Worm (Caenorhabditis elegans) whole organism, L4 larva: ENCODE results near the gene K07C5.2.

ENCODE experiments used
- D1046.2 ChIP-seq: fragments of 200-800 bp; sonication (Bioruptor generic); IDR thresholded peaks from 2 replicates; pipeline ENCODE4 v1.3.6; 2022; ENCODE audit warnings: missing genetic modification characterization, missing compliant biosample characterization
- F10B5.3 ChIP-seq: sonication (generic microtip); optimal IDR thresholded peaks from 2 replicates; lab custom pipeline; 2016; ENCODE audit warnings: mild to moderate bottlenecking, missing genetic modification characterization, missing compliant biosample characterization
- F37D6.2 ChIP-seq: sonication (generic microtip); optimal IDR thresholded peaks from 2 replicates; lab custom pipeline; 2016; ENCODE audit warnings: mild to moderate bottlenecking, missing genetic modification characterization, missing compliant biosample characterization
- Y75B8A.6 ChIP-seq: fragments of 200-800 bp; sonication (Bioruptor generic); IDR thresholded peaks from 2 replicates; pipeline ENCODE4 v1.3.6; 2022; ENCODE audit warnings: missing genetic modification reagents, missing genetic modification characterization, missing compliant biosample characterization
- ZK337.2 ChIP-seq: fragments of 200-800 bp; sonication (Bioruptor generic); IDR thresholded peaks from 2 replicates; pipeline ENCODE4 v1.3.6; 2022; ENCODE audit warnings: missing genetic modification reagents, missing genetic modification characterization, missing compliant biosample characterization
- aha-1 ChIP-seq: fragments of 150-350 bp; peaks from one replicate; lab custom pipeline; 2014; ENCODE audit warnings: missing biosample characterization, missing genetic modification characterization
- attf-4 ChIP-seq: sonication (generic microtip); optimal IDR thresholded peaks from 3 replicates; lab custom pipeline; 2017; ENCODE audit warnings: missing biosample characterization, missing genetic modification characterization
- cey-2 ChIP-seq: sonication (generic microtip); optimal IDR thresholded peaks from 3 replicates; lab custom pipeline; 2017; ENCODE audit warnings: missing genetic modification characterization, mild to moderate bottlenecking, missing compliant biosample characterization, antibody characterized with exemption, borderline replicate concordance; ENCODE audit not compliant: insufficient read depth
- daf-12 ChIP-seq: fragments of 150-350 bp; optimal IDR thresholded peaks from 2 replicates; lab custom pipeline; 2014; ENCODE audit warnings: missing biosample characterization, missing genetic modification reagents, missing genetic modification characterization
- daf-16 ChIP-seq, 3 experiments: sonication (generic microtip); optimal IDR thresholded peaks; 2 replicates each; lab custom pipeline; 2016 to 2017; ENCODE audit warnings: missing genetic modification characterization in 3 of 3, missing genetic modification reagents in 3 of 3, mild to moderate bottlenecking in 2 of 3, missing compliant biosample characterization in 2 of 3, missing biosample characterization in 1 of 3, moderate library complexity in 1 of 3
- daf-8 ChIP-seq: fragments of 200-800 bp; sonication (Bioruptor generic); IDR thresholded peaks from 2 replicates; pipeline ENCODE4 v1.3.6; 2022; ENCODE audit warnings: missing genetic modification characterization, missing compliant biosample characterization
- dmd-6 ChIP-seq: fragments of 200-800 bp; sonication (Bioruptor generic); IDR thresholded peaks from 2 replicates; pipeline ENCODE4 v1.3.6; 2022; ENCODE audit warnings: missing genetic modification reagents, missing genetic modification characterization, missing compliant biosample characterization
- duxl-1 ChIP-seq: sonication (generic microtip); optimal IDR thresholded peaks from 2 replicates; lab custom pipeline; 2016; ENCODE audit warnings: mild to moderate bottlenecking, missing genetic modification characterization, moderate library complexity, missing compliant biosample characterization; ENCODE audit not compliant: poor library complexity
- dve-1 ChIP-seq: sonication (generic microtip); optimal IDR thresholded peaks from 2 replicates; lab custom pipeline; 2017; ENCODE audit warnings: antibody characterized with exemption, mild to moderate bottlenecking, missing genetic modification characterization, missing compliant biosample characterization; ENCODE audit not compliant: insufficient read depth
- egl-27 ChIP-seq: sonication (generic microtip); optimal IDR thresholded peaks from 3 replicates; lab custom pipeline; 2017; ENCODE audit warnings: missing biosample characterization, missing genetic modification reagents, missing genetic modification characterization
- egl-43 ChIP-seq: fragments of 200-800 bp; sonication (Bioruptor generic); IDR thresholded peaks from 2 replicates; pipeline ENCODE4 v1.3.6; 2022; ENCODE audit warnings: missing genetic modification reagents, missing genetic modification characterization, missing compliant biosample characterization
- hlh-11 ChIP-seq: fragments of 200-800 bp; sonication (Bioruptor generic); optimal IDR thresholded peaks from 2 replicates; lab custom pipeline; 2018; ENCODE audit warnings: mild to moderate bottlenecking, missing genetic modification characterization, missing compliant biosample characterization
- jun-1 ChIP-seq: fragments of 150-350 bp; optimal IDR thresholded peaks from 2 replicates; lab custom pipeline; 2014; ENCODE audit warnings: missing biosample characterization, missing genetic modification reagents, missing genetic modification characterization
- lin-1 ChIP-seq: fragments of 200-800 bp; sonication (Bioruptor generic); IDR thresholded peaks from 2 replicates; pipeline ENCODE4 v1.3.6; 2022; ENCODE audit warnings: missing genetic modification reagents, missing genetic modification characterization, missing compliant biosample characterization
- lin-38 ChIP-seq: fragments of 200-800 bp; sonication (Bioruptor generic); IDR thresholded peaks from 2 replicates; pipeline ENCODE4 v1.3.6; 2022; ENCODE audit warnings: missing genetic modification reagents, missing genetic modification characterization, missing compliant biosample characterization
- mdl-1 ChIP-seq, 2 experiments: fragments of 150-350 bp in 1 of 2; sonication (generic microtip) in 1 of 2; optimal IDR thresholded peaks; 2 replicates each; lab custom pipeline; 2014 to 2017; ENCODE audit warnings: missing biosample characterization in 2 of 2, missing genetic modification characterization in 2 of 2
- mxl-3 ChIP-seq: fragments of 200-800 bp; sonication (Bioruptor generic); optimal IDR thresholded peaks from 2 replicates; lab custom pipeline; 2018; ENCODE audit warnings: mild to moderate bottlenecking, missing genetic modification characterization, missing compliant biosample characterization
- nhr-10 ChIP-seq: fragments of 150-350 bp; optimal IDR thresholded peaks from 2 replicates; lab custom pipeline; 2014; ENCODE audit warnings: missing biosample characterization, missing genetic modification characterization
- nhr-237 ChIP-seq: sonication (generic microtip); optimal IDR thresholded peaks from 2 replicates; lab custom pipeline; 2017; ENCODE audit warnings: missing biosample characterization, missing genetic modification characterization
- nhr-28 ChIP-seq: fragments of 150-350 bp; optimal IDR thresholded peaks from 2 replicates; lab custom pipeline; 2014; ENCODE audit warnings: missing biosample characterization, missing genetic modification characterization
- nhr-41 ChIP-seq: fragments of 200-800 bp; sonication (Bioruptor generic); IDR thresholded peaks from 2 replicates; pipeline ENCODE4 v1.3.6; 2022; ENCODE audit warnings: missing genetic modification reagents, missing genetic modification characterization, missing compliant biosample characterization
- nhr-42 ChIP-seq: fragments of 200-800 bp; sonication (Bioruptor generic); IDR thresholded peaks from 2 replicates; pipeline ENCODE4 v1.3.6; 2022; ENCODE audit warnings: missing genetic modification characterization, missing compliant biosample characterization
- nhr-76 ChIP-seq: fragments of 150-350 bp; optimal IDR thresholded peaks from 2 replicates; lab custom pipeline; 2014; ENCODE audit warnings: missing biosample characterization, missing genetic modification characterization
- nhr-77 ChIP-seq: fragments of 150-350 bp; optimal IDR thresholded peaks from 2 replicates; lab custom pipeline; 2014; ENCODE audit warnings: missing biosample characterization, missing genetic modification characterization
- pha-4 ChIP-seq, 2 experiments: fragments of 150-350 bp in 1 of 2; fragments of 200-800 bp in 1 of 2; sonication (Bioruptor generic) in 1 of 2; IDR thresholded peaks in 1 of 2; optimal IDR thresholded peaks in 1 of 2; 2 replicates each; pipeline versions ENCODE4 v1.3.6 to Lab custom; 2014 to 2022; ENCODE audit warnings: missing genetic modification characterization in 2 of 2, missing genetic modification reagents in 2 of 2, missing biosample characterization in 1 of 2, missing compliant biosample characterization in 1 of 2
- rbr-2 ChIP-seq: sonication (generic microtip); optimal IDR thresholded peaks from 2 replicates; lab custom pipeline; 2016; ENCODE audit warnings: missing genotype, missing genetic modification characterization, missing compliant biosample characterization
- set-16 ChIP-seq: fragments of 200-800 bp; sonication (Bioruptor generic); IDR thresholded peaks from 2 replicates; pipeline ENCODE4 v1.3.6; 2022; ENCODE audit warnings: missing genetic modification reagents, missing genetic modification characterization, missing compliant biosample characterization
- snpc-4 ChIP-seq: fragments of 150-350 bp; optimal IDR thresholded peaks from 2 replicates; lab custom pipeline; 2014; ENCODE audit warnings: missing biosample characterization, missing genetic modification characterization
- tra-1 ChIP-seq: fragments of 200-800 bp; sonication (Bioruptor generic); IDR thresholded peaks from 2 replicates; pipeline ENCODE4 v1.3.6; 2022; ENCODE audit warnings: missing genetic modification reagents, missing genetic modification characterization, missing compliant biosample characterization
- unc-130 ChIP-seq: sonication (generic microtip); optimal IDR thresholded peaks from 2 replicates; lab custom pipeline; 2016; ENCODE audit warnings: missing genetic modification reagents, missing genetic modification characterization, missing compliant biosample characterization
- unc-39 ChIP-seq: sonication (generic microtip); optimal IDR thresholded peaks from 2 replicates; lab custom pipeline; 2017; ENCODE audit warnings: missing biosample characterization, missing genetic modification characterization
- unc-62 ChIP-seq, 3 experiments: fragments of 150-350 bp in 1 of 3; sonication (generic microtip); optimal IDR thresholded peaks in 2 of 3; peaks in 1 of 3; 1 replicate in 1 of 3; 2 replicates in 2 of 3; lab custom pipeline; 2014 to 2017; ENCODE audit warnings: missing biosample characterization in 3 of 3, missing genetic modification characterization in 3 of 3, missing genetic modification reagents in 3 of 3, missing genotype in 1 of 3
- vab-7 ChIP-seq: fragments of 200-800 bp; sonication (Bioruptor generic); IDR thresholded peaks from 2 replicates; pipeline ENCODE4 v1.3.6; 2022; ENCODE audit warnings: missing genetic modification reagents, missing genetic modification characterization, missing compliant biosample characterization
- zip-11 ChIP-seq: fragments of 200-800 bp; sonication (Bioruptor generic); IDR thresholded peaks from 2 replicates; pipeline ENCODE4 v1.3.6; 2022; ENCODE audit warnings: missing genetic modification characterization, missing compliant biosample characterization
- ztf-11 ChIP-seq: fragments of 150-350 bp; optimal IDR thresholded peaks from 2 replicates; lab custom pipeline; 2014; ENCODE audit warnings: missing biosample characterization, missing genetic modification characterization

K07C5.2 gene

DNA sequence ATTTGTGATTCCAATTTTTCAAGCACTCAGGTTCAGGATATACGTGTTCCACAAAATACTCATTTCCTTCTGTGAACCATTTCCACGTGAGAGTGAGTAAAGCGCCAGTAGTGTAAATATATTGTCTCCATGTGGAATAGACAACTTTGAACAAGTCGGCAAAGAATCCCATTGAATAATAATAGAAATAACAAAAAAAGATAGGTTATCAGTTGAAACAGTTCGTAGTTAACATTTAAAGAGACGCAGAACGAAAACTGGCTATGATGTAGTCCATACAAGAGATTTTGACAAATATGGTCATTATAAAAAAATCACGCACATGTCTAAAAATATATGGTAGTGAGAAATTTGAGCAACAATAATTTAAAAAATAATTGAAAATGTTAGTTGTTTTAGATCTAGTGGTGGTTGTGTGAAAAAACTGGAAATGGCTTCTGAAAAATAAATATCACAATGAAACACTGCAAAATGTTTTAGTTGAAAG lies 18.2 kb downstream of the K07C5.2 start, which contains the start of gene ceeh-2:
Gene ceeh-2, minus strand, starts transcription at position 437 of the 487 bp plus-strand sequence.
- no peak for TF ChIP-seq lin-1 (GFP tag; lab: Robert Waterston, UW)
- no peak for TF ChIP-seq set-16 (GFP tag; lab: Robert Waterston, UW)
- TF ChIP-seq ZK337.2 (GFP tag; lab: Robert Waterston, UW), result no peak
- peak in 1 of 2 experiments; percentile 32 for TF ChIP-seq mdl-1 (tag; optimal IDR thresholded peaks at IDR 0.05; lab: Kevin White, UChicago)
- TF ChIP-seq unc-130 (GFP tag; lab: Kevin White, UChicago), result no peak
- no peak for TF ChIP-seq duxl-1 (tag; lab: Kevin White, UChicago)
- TF ChIP-seq D1046.2 (GFP tag; lab: Robert Waterston, UW), result no peak
- TF ChIP-seq attf-4 (tag; lab: Kevin White, UChicago), result no peak
- no peak for TF ChIP-seq cey-2 (tag; lab: Kevin White, UChicago)
- no peak for TF ChIP-seq lin-38 (GFP tag; lab: Robert Waterston, UW)
- TF ChIP-seq snpc-4 (tag; lab: Kevin White, UChicago), result no peak
- TF ChIP-seq nhr-237, result no peak
- no peak for TF ChIP-seq jun-1 (tag; lab: Kevin White, UChicago)
- TF ChIP-seq nhr-28 (tag; lab: Kevin White, UChicago), result peak; percentile 59
- peak; percentile 36; the same call in 1 of the 2 replicates for TF ChIP-seq dmd-6
- TF ChIP-seq daf-16 (GFP tag; optimal IDR thresholded peaks at IDR 0.05; lab: Kevin White, UChicago), result no peak
- peak; percentile 83 for TF ChIP-seq daf-16 (tag; optimal IDR thresholded peaks at IDR 0.05; lab: Kevin White, UChicago)
- TF ChIP-seq aha-1, result peak; percentile 33
- TF ChIP-seq zip-11 (GFP tag; lab: Robert Waterston, UW), result no peak
- peak; percentile 8 for TF ChIP-seq hlh-11 (tag; lab: Kevin White, UChicago)
- TF ChIP-seq nhr-41, result no peak
- no peak for TF ChIP-seq F10B5.3 (tag; lab: Kevin White, UChicago)
- TF ChIP-seq dve-1 (tag; lab: Kevin White, UChicago), result peak; percentile 63
- no peak for TF ChIP-seq pha-4 (GFP tag; IDR thresholded peaks at IDR 0.05; lab: Robert Waterston, UW)
- TF ChIP-seq pha-4 (tag; optimal IDR thresholded peaks at IDR 0.05; lab: Kevin White, UChicago), result no peak
- TF ChIP-seq rbr-2 (tag; lab: Kevin White, UChicago), result no peak
- TF ChIP-seq nhr-77 (tag; lab: Kevin White, UChicago), result peak; percentile 28
- no peak for TF ChIP-seq unc-39
- TF ChIP-seq daf-8 (GFP tag; lab: Robert Waterston, UW), result no peak
- no peak for TF ChIP-seq nhr-76 (tag; lab: Kevin White, UChicago)

- no peak for TF ChIP-seq unc-62 (GFP tag; optimal IDR thresholded peaks at IDR 0.05 in 1 of 2; lab: Kevin White, UChicago)
- no peak for TF ChIP-seq unc-62 (tag; optimal IDR thresholded peaks at IDR 0.05; lab: Kevin White, UChicago)
- no peak for TF ChIP-seq Y75B8A.6 (GFP tag; lab: Robert Waterston, UW)
- no peak for TF ChIP-seq nhr-10 (tag; lab: Kevin White, UChicago)
- no peak for TF ChIP-seq snpc-4 (tag; lab: Kevin White, UChicago)
- TF ChIP-seq aha-1, result no peak
- TF ChIP-seq tra-1 (GFP tag; lab: Robert Waterston, UW), result no peak
- TF ChIP-seq egl-27, result no peak
- TF ChIP-seq egl-43 (GFP tag; lab: Robert Waterston, UW), result no peak
- no peak for TF ChIP-seq daf-12 (tag; lab: Kevin White, UChicago)
- TF ChIP-seq daf-16 (GFP tag; optimal IDR thresholded peaks at IDR 0.05; lab: Kevin White, UChicago), result no peak
- no peak for TF ChIP-seq daf-16 (tag; optimal IDR thresholded peaks at IDR 0.05; lab: Kevin White, UChicago)
- TF ChIP-seq nhr-42 (GFP tag; lab: Robert Waterston, UW), result no peak
- TF ChIP-seq vab-7, result no peak
- no peak for TF ChIP-seq F37D6.2 (tag; lab: Kevin White, UChicago)
- TF ChIP-seq mxl-3 (GFP tag; lab: Kevin White, UChicago), result no peak
- no peak for TF ChIP-seq nhr-41
- TF ChIP-seq nhr-76 (tag; lab: Kevin White, UChicago), result no peak
- no peak for TF ChIP-seq ztf-11 (tag; lab: Kevin White, UChicago)
Measured at ce11 chrV:10358238-10358637, 18.9 kb downstream of the K07C5.2 start, which contains the start of gene ttll-15. TSS of gene ttll-15 (plus strand) at chrV:10358538.
